Worm (Caenorhabditis elegans): ENCODE data around the gene F58F9.3.

The F58F9.3 gene

DNA sequence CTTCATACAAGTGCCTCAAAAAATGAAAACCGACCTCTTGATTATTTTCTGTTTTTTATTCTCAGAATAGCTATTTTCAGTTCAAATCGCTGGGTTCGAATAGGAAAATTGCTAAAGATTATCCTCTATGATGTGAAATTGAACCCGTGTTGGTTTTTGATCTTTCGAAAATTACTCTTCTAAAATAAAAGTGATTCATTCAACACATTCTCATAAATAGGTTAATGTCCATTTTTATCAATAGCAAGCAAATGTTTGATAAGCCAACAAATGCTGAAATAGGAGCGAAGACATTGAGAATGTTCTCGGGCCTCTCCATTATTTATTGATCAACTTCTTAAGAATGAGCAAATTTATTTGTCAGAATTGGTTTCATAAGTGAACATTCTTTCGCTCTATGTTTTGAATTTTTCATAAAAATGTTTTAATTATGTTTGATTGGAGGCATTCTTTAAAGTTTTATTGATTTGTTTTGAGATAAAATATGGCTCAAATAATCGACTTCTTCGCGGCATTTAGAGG, at the start of gene F58F9.3:
F58F9.3 (plus strand) TSS at position 472 of the 522 bp plus-strand sequence.
- TF ChIP-seq mel-28 (tag; optimal IDR thresholded peaks at IDR 0.05; ENCODE audit: borderline replicate concordance) (no peak), xnd-1 (tag; optimal IDR thresholded peaks at IDR 0.05) (no peak), nhr-80 (tag; optimal IDR thresholded peaks at IDR 0.05) (peak; percentile 37), ceh-91 (GFP tag; IDR thresholded peaks at IDR 0.05) (no peak)

DNA sequence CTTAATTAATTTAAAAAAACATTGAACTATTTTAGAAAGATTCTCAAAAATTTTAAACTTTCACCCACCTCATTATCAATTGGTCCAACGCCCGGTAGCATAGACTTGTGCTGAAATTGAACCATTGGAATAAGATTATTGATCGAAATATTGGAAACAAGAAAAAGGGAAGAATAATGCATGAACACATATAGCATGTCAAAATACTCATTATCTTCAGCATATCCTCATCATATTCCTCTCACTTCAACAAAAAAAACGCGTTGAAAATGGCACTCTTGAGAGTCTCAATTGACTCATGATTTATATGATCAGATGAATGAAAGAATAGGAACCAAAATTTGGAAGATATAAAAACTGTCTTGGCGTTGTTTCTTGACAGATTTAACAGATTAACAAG, 49.3 kb upstream of the F58F9.3 start, which contains the start of gene unc-77:
unc-77 (minus strand) TSS at position 101 of the 400 bp plus-strand sequence.
- TF ChIP-seq lin-40 (tag; optimal IDR thresholded peaks at IDR 0.05) (no peak), D2030.7 (GFP tag; IDR thresholded peaks at IDR 0.05) (no peak), mcd-1 (GFP tag; IDR thresholded peaks at IDR 0.05) (no peak), mes-4 (tag; optimal IDR thresholded peaks at IDR 0.05) (no peak)

DNA sequence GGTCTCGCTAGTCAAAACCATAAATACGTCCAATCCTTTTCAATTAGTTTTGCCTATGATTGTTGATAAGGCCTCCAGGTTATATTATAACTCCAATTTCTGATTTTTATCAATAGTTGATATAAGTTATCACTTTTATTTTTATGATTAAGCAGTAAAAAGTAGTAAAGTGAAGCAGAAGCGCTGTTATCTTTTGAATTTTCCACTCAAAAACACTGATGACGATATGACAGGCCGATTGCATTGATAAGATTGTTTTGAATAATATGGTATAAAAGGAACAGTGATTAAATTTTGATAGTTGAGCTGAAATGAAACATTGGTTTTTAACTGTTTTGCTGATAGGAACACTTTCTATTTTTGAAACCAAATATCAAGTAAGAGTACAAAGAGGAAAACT, 47.5 kb upstream of the F58F9.3 start, which contains the start of gene asp-9:
asp-9 (plus strand) TSS at position 312 of the 400 bp plus-strand sequence.
- no peak for TF ChIP-seq mcd-1 (GFP tag; IDR thresholded peaks at IDR 0.05)
- no peak for TF ChIP-seq mes-4 (tag; optimal IDR thresholded peaks at IDR 0.05)
- TF ChIP-seq D2030.7 (GFP tag; IDR thresholded peaks at IDR 0.05): no peak
- no peak for TF ChIP-seq K12H6.12 (tag; optimal IDR thresholded peaks at IDR 0.05)
- TF ChIP-seq sdz-38 (tag; optimal IDR thresholded peaks at IDR 0.05): no peak
- no peak for TF ChIP-seq Y95B8A.8 (GFP tag; IDR thresholded peaks at IDR 0.05)
- TF ChIP-seq T26A5.8 (tag; optimal IDR thresholded peaks at IDR 0.05): no peak
- TF ChIP-seq nfya-2 (GFP tag; IDR thresholded peaks at IDR 0.05): no peak
- TF ChIP-seq ztf-28 (GFP tag; IDR thresholded peaks at IDR 0.05): no peak
- no peak for TF ChIP-seq ztf-3 (GFP tag; optimal IDR thresholded peaks at IDR 0.05)
- no peak for TF ChIP-seq lir-1 (GFP tag; conservative IDR thresholded peaks at IDR 0.05)
- TF ChIP-seq tlf-1 (GFP tag; optimal IDR thresholded peaks at IDR 0.05): no peak
- TF ChIP-seq die-1 (tag; optimal IDR thresholded peaks at IDR 0.05): no peak
- no peak for TF ChIP-seq dox-1 (GFP tag; IDR thresholded peaks at IDR 0.05)
- no peak for TF ChIP-seq F10E7.11 (tag; optimal IDR thresholded peaks at IDR 0.05)
- no peak for TF ChIP-seq repo-1 (tag; optimal IDR thresholded peaks at IDR 0.05)
- no peak for TF ChIP-seq F57C9.4 (tag; optimal IDR thresholded peaks at IDR 0.05)
- no peak for TF ChIP-seq egl-44 (GFP tag; IDR thresholded peaks at IDR 0.05)

DNA sequence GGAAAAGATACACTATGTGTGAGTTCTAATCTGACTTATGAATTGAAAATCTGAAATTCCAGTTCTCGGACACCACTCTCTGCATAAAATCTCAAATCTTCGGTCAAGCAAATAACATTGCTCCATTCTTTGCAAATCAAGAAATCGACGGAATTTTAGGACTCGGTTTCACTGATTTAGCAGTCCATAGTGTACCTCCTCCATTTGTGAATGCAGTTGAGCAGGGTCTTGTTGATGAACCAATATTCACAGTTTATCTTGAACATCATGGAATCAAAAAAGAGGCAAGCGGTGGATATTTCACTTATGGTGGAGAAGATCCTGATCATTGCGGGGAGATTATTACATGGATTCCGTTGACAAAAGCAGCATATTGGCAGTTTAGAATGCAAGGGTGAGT, 45.9 kb upstream of the F58F9.3 start:
- TF ChIP-seq B0336.3 (GFP tag; IDR thresholded peaks at IDR 0.05) (no peak), ceh-79 (tag; optimal IDR thresholded peaks at IDR 0.05) (no peak), sdz-38 (tag; optimal IDR thresholded peaks at IDR 0.05) (no peak), rec-8 (tag; optimal IDR thresholded peaks at IDR 0.05) (no peak), hlh-12 (tag; optimal IDR thresholded peaks at IDR 0.05) (no peak), ztf-26 (tag; optimal IDR thresholded peaks at IDR 0.05) (no peak), nfya-2 (GFP tag; IDR thresholded peaks at IDR 0.05) (no peak), F49E8.2 (tag; optimal IDR thresholded peaks at IDR 0.05; ENCODE audit: insufficient read depth) (no peak)

DNA sequence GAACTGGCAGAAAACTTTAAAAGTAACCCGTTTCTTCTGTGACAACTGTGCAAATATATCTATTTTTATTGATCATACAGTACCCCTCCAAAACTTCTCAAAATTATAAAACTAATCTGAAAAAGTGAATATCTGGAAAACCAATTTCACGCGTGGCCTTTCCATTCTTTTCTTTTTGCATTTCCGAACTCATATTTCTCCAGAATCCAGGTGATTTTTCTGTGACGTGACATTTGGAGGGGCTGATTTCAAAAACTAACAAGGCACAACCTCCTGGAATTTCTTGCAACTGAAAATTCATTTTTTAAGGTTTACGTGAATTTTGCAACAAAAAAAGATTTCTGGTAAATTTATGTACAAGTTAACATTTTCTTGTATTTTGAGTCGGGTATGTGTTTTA, 32.8 kb upstream of the F58F9.3 start:
- TF ChIP-seq ztf-28 (GFP tag; IDR thresholded peaks at IDR 0.05): no peak

DNA sequence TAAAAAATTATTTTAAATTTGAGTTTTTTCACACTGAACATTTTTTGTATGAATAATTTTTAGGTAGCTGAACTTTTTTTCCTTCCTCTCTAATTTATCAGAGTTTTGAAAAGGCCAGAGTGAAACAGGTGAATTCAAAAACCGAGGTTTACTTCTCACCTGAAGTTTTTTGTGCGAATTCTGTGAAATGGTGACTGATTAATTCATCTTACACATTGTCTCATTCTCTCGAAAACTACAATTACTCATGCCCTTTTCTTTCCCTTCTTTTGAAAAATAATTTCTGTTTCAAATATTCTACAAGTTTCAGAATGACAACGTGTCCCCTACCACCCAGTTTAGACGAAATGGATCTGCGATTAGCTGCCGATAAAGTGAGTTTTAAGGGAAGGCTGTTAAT, 31.3 kb upstream of the F58F9.3 start, which contains the start of gene tkr-2:
tkr-2 (plus strand) TSS at position 301 of the 400 bp plus-strand sequence.
- TF ChIP-seq ceh-27 (GFP tag; optimal IDR thresholded peaks at IDR 0.05) (no peak), C06A6.2 (GFP tag; conservative IDR thresholded peaks at IDR 0.05) (no peak), F33H1.4 (GFP tag; IDR thresholded peaks at IDR 0.05) (no peak), ekl-4 (GFP tag; IDR thresholded peaks at IDR 0.05) (no peak), mxl-1 (tag; optimal IDR thresholded peaks at IDR 0.05) (no peak), F23B12.7 (tag; optimal IDR thresholded peaks at IDR 0.05; ENCODE audit: insufficient read depth) (no peak), athp-1 (tag; optimal IDR thresholded peaks at IDR 0.05) (no peak), attf-3 (GFP tag; conservative IDR thresholded peaks at IDR 0.05) (no peak), F55B11.4 (tag; optimal IDR thresholded peaks at IDR 0.05; ENCODE audit: borderline replicate concordance, insufficient read depth) (no peak), zim-3 (tag; optimal IDR thresholded peaks at IDR 0.05) (no peak), ceh-58 (GFP tag; IDR thresholded peaks at IDR 0.05) (no peak), dox-1 (GFP tag; IDR thresholded peaks at IDR 0.05) (no peak), tlf-1 (GFP tag; optimal IDR thresholded peaks at IDR 0.05) (no peak)
